Worm (Caenorhabditis elegans) whole organism, L4/young adult: ENCODE results near the gene pgl-1.

Experiments used
- W03F9.2 ChIP-seq: fragments of 150-350 bp; optimal IDR thresholded peaks from 2 replicates; lab custom pipeline; 2014; ENCODE audit warnings: missing biosample characterization, missing genetic modification characterization
- him-1 ChIP-seq: sonication (generic microtip); optimal IDR thresholded peaks from 2 replicates; lab custom pipeline; 2016; ENCODE audit warnings: missing genotype, missing genetic modification reagents, missing genetic modification characterization, missing compliant biosample characterization

DNA sequence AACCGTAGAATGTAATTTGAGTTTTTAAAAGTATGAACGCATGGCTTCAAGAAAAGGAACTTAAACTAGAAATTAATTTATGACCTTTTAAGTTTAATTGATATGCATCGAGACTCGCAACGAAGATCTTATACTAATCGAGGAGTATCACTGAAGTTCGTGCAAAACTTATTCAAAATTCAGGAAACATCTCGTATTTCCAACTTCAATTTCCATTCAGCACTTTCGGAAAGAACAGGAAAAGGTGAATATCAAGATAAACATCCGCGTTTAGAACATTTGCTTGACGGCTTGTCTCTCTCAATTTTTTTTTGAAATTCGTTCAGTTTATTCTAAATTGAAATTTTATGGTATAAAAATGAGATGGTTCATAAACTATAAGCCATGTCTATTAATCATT lies 11.9 kb downstream of the pgl-1 start, which contains the start of gene ZK381.2:
- TF ChIP-seq W03F9.2 (no peak), him-1 (tag; lab: Kevin White, UChicago) (no peak)
